Worm (Caenorhabditis elegans): ENCODE data around the gene F41E7.7.

The F41E7.7 gene

DNA sequence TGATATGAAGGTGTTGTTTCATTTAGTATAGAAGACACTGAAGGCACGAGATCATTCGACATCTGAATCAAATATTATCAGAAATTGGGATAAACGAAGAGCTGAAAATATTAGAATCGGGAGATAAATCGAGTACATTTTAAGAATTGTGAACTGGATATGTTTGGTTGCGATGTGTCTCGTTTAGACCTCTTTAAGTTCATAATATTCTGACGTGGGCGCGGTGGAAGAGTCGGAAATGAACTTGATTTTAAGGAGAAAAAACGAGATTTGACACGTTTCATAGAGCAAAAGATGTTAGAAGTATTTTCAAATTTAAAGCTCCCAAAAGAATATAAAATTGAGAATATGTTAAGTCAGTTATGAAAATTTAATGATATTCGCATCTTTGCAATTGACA, 22.0 kb upstream of the F41E7.7 start, which contains the start of gene npr-6:
npr-6 (minus strand) TSS at position 101 of the 400 bp plus-strand sequence.
- TF ChIP-seq scrt-1 (GFP tag; IDR thresholded peaks at IDR 0.05) (no peak), ceh-36 (tag; optimal IDR thresholded peaks at IDR 0.05) (no peak), pes-1 (GFP tag; IDR thresholded peaks at IDR 0.05) (no peak), F13C5.2 (tag; optimal IDR thresholded peaks at IDR 0.05) (no peak)

DNA sequence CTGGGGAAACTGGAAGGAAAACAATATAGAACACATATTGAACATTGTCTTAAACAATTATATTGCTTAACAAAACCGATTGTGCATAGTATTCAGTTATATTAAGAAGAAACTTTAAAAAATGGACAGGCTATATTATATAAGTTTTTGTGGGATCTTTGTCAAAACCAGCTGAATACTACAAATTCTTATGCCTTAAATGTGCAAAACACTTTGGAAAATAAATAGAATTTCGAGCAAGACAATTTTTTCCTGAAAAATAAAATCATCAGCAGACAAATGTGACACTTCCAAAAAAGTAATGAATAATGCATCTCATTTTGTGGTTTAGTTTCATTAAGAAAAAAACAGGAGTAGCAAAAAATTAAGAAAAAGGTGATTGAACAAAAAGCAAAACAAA, 10.2 kb upstream of the F41E7.7 start:
- TF ChIP-seq hmg-4 (GFP tag; optimal IDR thresholded peaks at IDR 0.05) (no peak), ceh-13 (GFP tag; optimal IDR thresholded peaks at IDR 0.05) (no peak), sea-1 (GFP tag; conservative IDR thresholded peaks at IDR 0.05) (no peak), hnd-1 (tag; optimal IDR thresholded peaks at IDR 0.05) (no peak), ets-7 (tag; optimal IDR thresholded peaks at IDR 0.05) (no peak)

ce11 chrX:10298932-10299331, 8.7 kb upstream of the F41E7.7 start:
- TF ChIP-seq pes-1 (GFP tag; IDR thresholded peaks at IDR 0.05) (peak; percentile 61; the same call in 1 of the 2 replicates), flt-1 (GFP tag; IDR thresholded peaks at IDR 0.05) (0 out of 2 replicates have a peak, but pooled peaks have one; percentile 5)

DNA sequence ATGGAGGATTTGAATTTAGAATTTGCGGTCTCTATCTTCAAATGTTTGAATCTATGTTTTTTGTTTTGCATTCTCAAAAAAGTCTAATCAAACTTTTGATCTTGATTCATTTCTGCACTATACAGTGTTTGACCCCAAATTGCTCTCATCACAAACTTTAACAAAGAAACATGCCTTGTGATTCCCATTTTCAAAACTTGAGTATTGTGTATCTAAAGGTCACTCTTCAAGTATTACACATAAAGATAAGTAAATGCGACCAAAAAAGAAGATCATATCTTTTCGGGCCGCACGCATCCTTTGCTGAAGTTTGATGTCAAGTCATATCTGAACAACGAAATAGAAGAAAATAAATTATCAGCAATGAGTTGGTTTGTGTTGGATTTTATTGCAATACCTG, 5.7 kb upstream of the F41E7.7 start:
- TF ChIP-seq scrt-1 (GFP tag; IDR thresholded peaks at IDR 0.05) (no peak), sea-1 (GFP tag; conservative IDR thresholded peaks at IDR 0.05) (no peak), tbx-37 (GFP tag; conservative IDR thresholded peaks at IDR 0.05) (no peak), pes-1 (GFP tag; IDR thresholded peaks at IDR 0.05) (no peak), tbx-11 (GFP tag; IDR thresholded peaks at IDR 0.05) (no peak), F13C5.2 (tag; optimal IDR thresholded peaks at IDR 0.05) (no peak), ceh-13 (GFP tag; optimal IDR thresholded peaks at IDR 0.05) (no peak), tra-4 (tag; optimal IDR thresholded peaks at IDR 0.05) (no peak)

DNA sequence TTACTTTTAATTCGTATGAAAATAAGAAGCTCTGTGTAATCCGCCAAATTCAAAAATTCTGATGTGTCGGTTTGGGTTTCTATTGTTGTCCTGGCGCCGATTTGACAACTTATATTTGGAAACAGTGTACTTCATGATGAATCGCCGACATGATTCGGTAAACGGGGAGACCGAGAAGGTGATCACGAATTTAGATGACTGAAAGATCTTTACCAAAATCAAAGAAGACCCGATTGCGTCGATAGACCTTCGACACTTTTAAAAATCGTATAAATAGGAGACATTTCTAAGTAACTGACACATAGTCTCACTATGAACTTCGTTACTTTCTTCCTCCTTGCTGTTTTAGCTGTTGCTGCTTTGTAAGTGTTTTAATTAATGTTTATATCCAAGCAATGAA, 5.2 kb upstream of the F41E7.7 start, which contains the start of gene fip-5:
fip-5 (plus strand) TSS at position 312 of the 400 bp plus-strand sequence.
- TF ChIP-seq ceh-13 (GFP tag; optimal IDR thresholded peaks at IDR 0.05) (no peak), tbx-11 (GFP tag; IDR thresholded peaks at IDR 0.05) (no peak), F13C5.2 (tag; optimal IDR thresholded peaks at IDR 0.05) (no peak), B0310.2 (tag; optimal IDR thresholded peaks at IDR 0.05) (no peak), ceh-36 (tag; optimal IDR thresholded peaks at IDR 0.05) (no peak), tbx-37 (GFP tag; conservative IDR thresholded peaks at IDR 0.05) (no peak), hmbx-1 (tag; optimal IDR thresholded peaks at IDR 0.05) (no peak), ama-1 (optimal IDR thresholded peaks at IDR 0.05) (no peak), hnd-1 (tag; optimal IDR thresholded peaks at IDR 0.05) (no peak), sea-1 (GFP tag; conservative IDR thresholded peaks at IDR 0.05) (no peak), pes-1 (GFP tag; IDR thresholded peaks at IDR 0.05) (no peak), flt-1 (GFP tag; IDR thresholded peaks at IDR 0.05) (no peak), hmg-4 (GFP tag; optimal IDR thresholded peaks at IDR 0.05) (no peak), aly-1 (tag; optimal IDR thresholded peaks at IDR 0.05) (no peak), scrt-1 (GFP tag; IDR thresholded peaks at IDR 0.05) (no peak)

DNA sequence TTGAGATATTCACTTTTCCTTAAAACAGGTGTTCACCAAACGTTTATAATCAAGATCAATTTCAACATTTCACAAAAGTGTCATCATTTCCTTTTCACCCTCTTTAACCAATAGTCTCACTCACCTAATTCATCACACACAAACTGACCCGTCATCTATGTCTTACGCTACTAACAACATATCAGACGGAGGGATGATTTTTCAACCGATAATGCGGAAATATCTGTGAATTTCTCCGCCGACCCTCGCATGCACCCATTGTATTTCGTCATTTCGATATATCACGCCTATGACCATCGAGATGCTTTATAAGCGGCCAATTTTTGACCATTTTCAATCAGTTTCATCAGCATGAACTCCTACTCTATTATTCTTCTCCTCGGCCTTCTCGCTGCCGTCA, 3.4 kb upstream of the F41E7.7 start, which contains the start of gene fipr-21:
fipr-21 (plus strand) TSS at position 352 of the 400 bp plus-strand sequence.
- no peak for TF ChIP-seq ceh-36 (tag; optimal IDR thresholded peaks at IDR 0.05)
- TF ChIP-seq tbx-37 (GFP tag; conservative IDR thresholded peaks at IDR 0.05): no peak
- no peak for TF ChIP-seq F13C5.2 (tag; optimal IDR thresholded peaks at IDR 0.05)
- no peak for TF ChIP-seq hmbx-1 (tag; optimal IDR thresholded peaks at IDR 0.05)
- no peak for TF ChIP-seq ets-7 (tag; optimal IDR thresholded peaks at IDR 0.05)
- TF ChIP-seq scrt-1 (GFP tag; IDR thresholded peaks at IDR 0.05): no peak
- TF ChIP-seq pes-1 (GFP tag; IDR thresholded peaks at IDR 0.05): no peak
- no peak for TF ChIP-seq ceh-13 (GFP tag; optimal IDR thresholded peaks at IDR 0.05)
- TF ChIP-seq B0310.2 (tag; optimal IDR thresholded peaks at IDR 0.05): no peak
- no peak for TF ChIP-seq tbx-11 (GFP tag; IDR thresholded peaks at IDR 0.05)
- TF ChIP-seq hmg-4 (GFP tag; optimal IDR thresholded peaks at IDR 0.05): no peak
- no peak for TF ChIP-seq flt-1 (GFP tag; IDR thresholded peaks at IDR 0.05)
- TF ChIP-seq hnd-1 (tag; optimal IDR thresholded peaks at IDR 0.05): no peak
- no peak for TF ChIP-seq ama-1 (optimal IDR thresholded peaks at IDR 0.05)
- TF ChIP-seq sea-1 (GFP tag; conservative IDR thresholded peaks at IDR 0.05): no peak
- no peak for TF ChIP-seq tra-4 (tag; optimal IDR thresholded peaks at IDR 0.05)
- TF ChIP-seq aly-1 (tag; optimal IDR thresholded peaks at IDR 0.05): no peak

DNA sequence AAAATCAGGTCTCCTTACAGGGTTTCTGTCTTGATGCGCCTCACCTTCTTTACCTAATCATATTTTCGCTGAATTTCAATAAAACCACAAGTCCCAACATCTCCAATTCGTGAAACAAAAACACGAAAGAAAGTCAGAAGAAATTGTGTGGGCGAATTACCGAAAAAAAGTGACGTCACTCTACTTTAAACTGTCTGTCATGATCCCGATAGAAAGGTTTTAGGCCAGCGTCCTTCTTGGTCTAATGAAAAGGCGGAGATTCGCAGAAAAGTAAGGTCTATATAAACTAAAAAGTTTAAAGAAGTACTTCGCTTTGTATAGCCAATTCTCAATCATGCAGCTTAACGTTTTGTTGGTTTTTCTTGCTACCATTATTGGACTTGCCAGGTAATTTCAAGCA, 1.3 kb upstream of the F41E7.7 start, which contains the start of gene cnc-8:
cnc-8 (plus strand) TSS at position 307 of the 400 bp plus-strand sequence.
- TF ChIP-seq ets-7 (tag; optimal IDR thresholded peaks at IDR 0.05) (no peak), flt-1 (GFP tag; IDR thresholded peaks at IDR 0.05) (no peak), B0310.2 (tag; optimal IDR thresholded peaks at IDR 0.05) (no peak), hmbx-1 (tag; optimal IDR thresholded peaks at IDR 0.05) (no peak), ceh-36 (tag; optimal IDR thresholded peaks at IDR 0.05) (no peak), scrt-1 (GFP tag; IDR thresholded peaks at IDR 0.05) (no peak), ama-1 (optimal IDR thresholded peaks at IDR 0.05) (no peak), sea-1 (GFP tag; conservative IDR thresholded peaks at IDR 0.05) (no peak), hmg-4 (GFP tag; optimal IDR thresholded peaks at IDR 0.05) (no peak), tbx-11 (GFP tag; IDR thresholded peaks at IDR 0.05) (no peak), tbx-37 (GFP tag; conservative IDR thresholded peaks at IDR 0.05) (no peak), hnd-1 (tag; optimal IDR thresholded peaks at IDR 0.05) (no peak), pes-1 (GFP tag; IDR thresholded peaks at IDR 0.05) (no peak), tra-4 (tag; optimal IDR thresholded peaks at IDR 0.05) (no peak), F13C5.2 (tag; optimal IDR thresholded peaks at IDR 0.05) (no peak), ceh-13 (GFP tag; optimal IDR thresholded peaks at IDR 0.05) (no peak), aly-1 (tag; optimal IDR thresholded peaks at IDR 0.05) (no peak)

DNA sequence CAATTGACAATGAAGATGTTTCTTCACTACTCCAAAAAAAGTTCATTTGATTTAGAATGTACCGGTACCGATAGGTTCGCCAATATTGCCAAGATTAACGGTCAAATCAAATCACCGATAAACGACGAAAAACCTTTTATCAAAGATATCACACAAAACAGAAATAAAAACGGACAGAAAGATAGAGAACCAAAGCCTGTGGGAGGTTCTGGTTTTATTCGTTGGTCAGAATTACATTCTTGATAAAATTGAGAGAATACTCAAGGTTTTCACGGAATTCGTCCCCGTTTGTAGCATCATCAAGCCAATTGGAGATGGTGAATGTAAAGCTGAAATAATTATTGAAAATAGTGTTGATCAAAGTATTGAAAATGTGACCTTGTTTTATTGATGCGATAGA, 672 bp upstream of the F41E7.7 start:
- TF ChIP-seq F13C5.2 (tag; optimal IDR thresholded peaks at IDR 0.05): no peak
- no peak for TF ChIP-seq hmg-4 (GFP tag; optimal IDR thresholded peaks at IDR 0.05)
- no peak for TF ChIP-seq sea-1 (GFP tag; conservative IDR thresholded peaks at IDR 0.05)
- no peak for TF ChIP-seq tra-4 (tag; optimal IDR thresholded peaks at IDR 0.05)
- no peak for TF ChIP-seq scrt-1 (GFP tag; IDR thresholded peaks at IDR 0.05)
- TF ChIP-seq ama-1 (optimal IDR thresholded peaks at IDR 0.05): no peak
- TF ChIP-seq flt-1 (GFP tag; IDR thresholded peaks at IDR 0.05): no peak
- no peak for TF ChIP-seq B0310.2 (tag; optimal IDR thresholded peaks at IDR 0.05)
- no peak for TF ChIP-seq hmbx-1 (tag; optimal IDR thresholded peaks at IDR 0.05)
- TF ChIP-seq aly-1 (tag; optimal IDR thresholded peaks at IDR 0.05): no peak
- no peak for TF ChIP-seq hnd-1 (tag; optimal IDR thresholded peaks at IDR 0.05)
- TF ChIP-seq ceh-36 (tag; optimal IDR thresholded peaks at IDR 0.05): no peak
- TF ChIP-seq tbx-37 (GFP tag; conservative IDR thresholded peaks at IDR 0.05): no peak
- TF ChIP-seq tbx-11 (GFP tag; IDR thresholded peaks at IDR 0.05): no peak
- no peak for TF ChIP-seq ets-7 (tag; optimal IDR thresholded peaks at IDR 0.05)
- TF ChIP-seq ceh-13 (GFP tag; optimal IDR thresholded peaks at IDR 0.05): no peak
- TF ChIP-seq pes-1 (GFP tag; IDR thresholded peaks at IDR 0.05): no peak
